ENCODE assay signal across 4 worm cellular contexts in genomic region chrII:6849308-6849707, ce11.
TF ChIP-seq lines count a peak whose summit lies in the region.

No protein-coding gene starts in this region.

TF ChIP-seq in whole organism, L1 larva, 84 proteins besides CTCF, POLR2A, EP300 and RAD21 (continued from another document):
- TF ChIP-seq hpl-2 (GFP tag; optimal IDR thresholded peaks at IDR 0.05; lab: Kevin White, UChicago) (no peak), snu-23 (GFP tag; optimal IDR thresholded peaks at IDR 0.05; lab: Kevin White, UChicago) (peak; percentile 59), ama-1 (optimal IDR thresholded peaks at IDR 0.05; lab: Kevin White, UChicago) (no peak), nhr-19 (GFP tag; conservative IDR thresholded peaks at IDR 0.05; lab: Robert Waterston, UW) (peak; percentile 63), mdl-1 (tag; optimal IDR thresholded peaks at IDR 0.05; lab: Kevin White, UChicago) (peak in 1 of 2 experiments; percentile 81), unc-98 (GFP tag; IDR thresholded peaks at IDR 0.05; lab: Robert Waterston, UW) (no peak), nhr-28 (tag; optimal IDR thresholded peaks at IDR 0.05; lab: Kevin White, UChicago) (no peak), irx-1 (tag; optimal IDR thresholded peaks at IDR 0.05; lab: Kevin White, UChicago) (no peak), ceh-88 (GFP tag; IDR thresholded peaks at IDR 0.05; lab: Robert Waterston, UW) (no peak), skn-1 (tag; optimal IDR thresholded peaks at IDR 0.05; lab: Kevin White, UChicago) (no peak), vab-15 (tag; optimal IDR thresholded peaks at IDR 0.05; lab: Kevin White, UChicago) (peak; percentile 82), fos-1 (tag; optimal IDR thresholded peaks at IDR 0.05; lab: Kevin White, UChicago) (no peak), fkh-4 (tag; optimal IDR thresholded peaks at IDR 0.05; lab: Kevin White, UChicago; ENCODE audit: borderline replicate concordance) (no peak), grh-1 (GFP tag; IDR thresholded peaks at IDR 0.05; lab: Robert Waterston, UW) (peak; percentile 42; the same call in 1 of the 2 replicates), nhr-11 (tag; optimal IDR thresholded peaks at IDR 0.05; lab: Kevin White, UChicago) (no peak), fkh-8 (tag; optimal IDR thresholded peaks at IDR 0.05; lab: Kevin White, UChicago) (no peak), sptf-1 (tag; optimal IDR thresholded peaks at IDR 0.05; lab: Kevin White, UChicago) (no peak), lsy-2 (tag; optimal IDR thresholded peaks at IDR 0.05; lab: Kevin White, UChicago) (peak in 1 of 2 experiments; percentile 31), nhr-47 (tag; optimal IDR thresholded peaks at IDR 0.05; lab: Kevin White, UChicago) (peak; percentile 6), nhr-71 (tag; optimal IDR thresholded peaks at IDR 0.05; lab: Kevin White, UChicago) (peak; percentile 84), C16A3.4 (tag; optimal IDR thresholded peaks at IDR 0.05; lab: Kevin White, UChicago) (peak; percentile 34), C34B4.2 (tag; optimal IDR thresholded peaks at IDR 0.05; lab: Kevin White, UChicago) (no peak), blmp-1 (tag; optimal IDR thresholded peaks at IDR 0.05; lab: Kevin White, UChicago) (peak; percentile 86), fkh-10 (GFP tag; optimal IDR thresholded peaks at IDR 0.05; lab: Kevin White, UChicago) (no peak), efl-3 (GFP tag; optimal IDR thresholded peaks at IDR 0.05; lab: Kevin White, UChicago) (no peak), rnt-1 (tag; optimal IDR thresholded peaks at IDR 0.05; lab: Kevin White, UChicago) (peak; percentile 15), nhr-12 (tag; optimal IDR thresholded peaks at IDR 0.05; lab: Kevin White, UChicago) (no peak), C04F5.9 (tag; optimal IDR thresholded peaks at IDR 0.05; lab: Kevin White, UChicago) (no peak), nhr-77 (tag; optimal IDR thresholded peaks at IDR 0.05; lab: Kevin White, UChicago) (no peak)

TF ChIP-seq in whole organism, L2 larva, 48 proteins besides CTCF, POLR2A, EP300 and RAD21 (continued from another document):
- peak in 1 of 2 experiments; percentile 63 for TF ChIP-seq lsy-2 (tag; optimal IDR thresholded peaks at IDR 0.05; lab: Kevin White, UChicago)
- TF ChIP-seq mdl-1 (tag; optimal IDR thresholded peaks at IDR 0.05; lab: Kevin White, UChicago): peak; percentile 59 to 81
- TF ChIP-seq nhr-129 (tag; optimal IDR thresholded peaks at IDR 0.05; lab: Kevin White, UChicago): peak; percentile 87

TF ChIP-seq in whole organism, L4 larva, 104 proteins besides CTCF, POLR2A, EP300 and RAD21 (continued from another document):
- TF ChIP-seq unc-62 (GFP tag; optimal IDR thresholded peaks at IDR 0.05 in 1 of 2; lab: Kevin White, UChicago) (peak in 1 of 2 experiments; percentile 99), unc-62 (tag; optimal IDR thresholded peaks at IDR 0.05; lab: Kevin White, UChicago) (no peak), mdt-29 (GFP tag; IDR thresholded peaks at IDR 0.05; lab: Robert Waterston, UW) (no peak), egl-43 (GFP tag; IDR thresholded peaks at IDR 0.05; lab: Robert Waterston, UW) (no peak), F26F4.8 (GFP tag; conservative IDR thresholded peaks at IDR 0.05; lab: Robert Waterston, UW) (no peak), ces-1 (GFP tag; optimal IDR thresholded peaks at IDR 0.05; lab: Kevin White, UChicago) (no peak), fos-1 (tag; optimal IDR thresholded peaks at IDR 0.05; lab: Kevin White, UChicago) (no peak), Y105C5A.15 (GFP tag; IDR thresholded peaks at IDR 0.05; lab: Robert Waterston, UW) (no peak), mxl-3 (GFP tag; optimal IDR thresholded peaks at IDR 0.05; lab: Kevin White, UChicago) (peak; percentile 81), skn-1 (tag; optimal IDR thresholded peaks at IDR 0.05; lab: Kevin White, UChicago) (no peak), lin-38 (GFP tag; IDR thresholded peaks at IDR 0.05; lab: Robert Waterston, UW) (no peak), ceh-28 (tag; optimal IDR thresholded peaks at IDR 0.05; lab: Kevin White, UChicago) (no peak), hlh-11 (tag; optimal IDR thresholded peaks at IDR 0.05; lab: Kevin White, UChicago) (peak; percentile 89), nhr-48 (tag; optimal IDR thresholded peaks at IDR 0.05; lab: Kevin White, UChicago) (peak; percentile 81), ceh-32 (tag; optimal IDR thresholded peaks at IDR 0.05; lab: Kevin White, UChicago; ENCODE audit: poor library complexity) (no peak), hmg-1.1 (GFP tag; IDR thresholded peaks at IDR 0.05; lab: Robert Waterston, UW) (0 out of 2 replicates have a peak, but pooled peaks have one; percentile 13), ZK337.2 (GFP tag; IDR thresholded peaks at IDR 0.05; lab: Robert Waterston, UW) (no peak), zip-11 (GFP tag; IDR thresholded peaks at IDR 0.05; lab: Robert Waterston, UW) (no peak), zfp-3 (GFP tag; conservative IDR thresholded peaks at IDR 0.05; lab: Robert Waterston, UW) (no peak), arid-1 (GFP tag; conservative IDR thresholded peaks at IDR 0.05; lab: Robert Waterston, UW) (no peak), Y48G9A.11 (GFP tag; IDR thresholded peaks at IDR 0.05; lab: Robert Waterston, UW) (no peak), set-16 (GFP tag; IDR thresholded peaks at IDR 0.05; lab: Robert Waterston, UW) (no peak), nhr-11 (tag; optimal IDR thresholded peaks at IDR 0.05; lab: Kevin White, UChicago) (peak; percentile 76), F37D6.2 (tag; optimal IDR thresholded peaks at IDR 0.05; lab: Kevin White, UChicago) (no peak), spr-3 (GFP tag; optimal IDR thresholded peaks at IDR 0.05; lab: Kevin White, UChicago) (no peak), hif-1 (tag; optimal IDR thresholded peaks at IDR 0.05; lab: Kevin White, UChicago) (peak in 1 of 2 experiments; percentile 80), php-3 (GFP tag; IDR thresholded peaks at IDR 0.05; lab: Robert Waterston, UW) (no peak), nhr-77 (tag; optimal IDR thresholded peaks at IDR 0.05; lab: Kevin White, UChicago) (peak; percentile 76), pqm-1 (tag; optimal IDR thresholded peaks at IDR 0.05; lab: Kevin White, UChicago) (no peak), tag-97 (GFP tag; IDR thresholded peaks at IDR 0.05; lab: Robert Waterston, UW) (no peak), daf-8 (GFP tag; IDR thresholded peaks at IDR 0.05; lab: Robert Waterston, UW) (no peak), nhr-6 (tag; optimal IDR thresholded peaks at IDR 0.05; lab: Kevin White, UChicago) (no peak), daf-19 (GFP tag; conservative IDR thresholded peaks at IDR 0.05; lab: Robert Waterston, UW) (no peak), ceh-82 (tag; optimal IDR thresholded peaks at IDR 0.05; lab: Kevin White, UChicago) (no peak), daf-12 (tag; optimal IDR thresholded peaks at IDR 0.05; lab: Kevin White, UChicago) (no peak), duxl-1 (tag; optimal IDR thresholded peaks at IDR 0.05; lab: Kevin White, UChicago; ENCODE audit: poor library complexity) (no peak), snpc-1.2 (GFP tag; IDR thresholded peaks at IDR 0.05; lab: Robert Waterston, UW) (no peak), madf-5 (GFP tag; IDR thresholded peaks at IDR 0.05; lab: Robert Waterston, UW) (no peak), mxl-2 (GFP tag; conservative IDR thresholded peaks at IDR 0.05; lab: Robert Waterston, UW) (no peak), F44E2.7 (GFP tag; IDR thresholded peaks at IDR 0.05; lab: Robert Waterston, UW) (no peak), mes-2 (tag; optimal IDR thresholded peaks at IDR 0.05; lab: Kevin White, UChicago; ENCODE audit: poor library complexity, severe bottlenecking) (peak; percentile 20), lin-29 (GFP tag; IDR thresholded peaks at IDR 0.05; lab: Robert Waterston, UW) (no peak), attf-4 (tag; optimal IDR thresholded peaks at IDR 0.05; lab: Kevin White, UChicago) (no peak), gei-8 (GFP tag; optimal IDR thresholded peaks at IDR 0.05; lab: Kevin White, UChicago) (no peak), dmd-9 (GFP tag; IDR thresholded peaks at IDR 0.05; lab: Robert Waterston, UW) (no peak), lsy-2 (tag; optimal IDR thresholded peaks at IDR 0.05; lab: Kevin White, UChicago) (peak; percentile 25 to 61), lin-1 (GFP tag; IDR thresholded peaks at IDR 0.05; lab: Robert Waterston, UW) (peak; percentile 64), hlh-30 (tag; optimal IDR thresholded peaks at IDR 0.05; lab: Kevin White, UChicago; ENCODE audit: insufficient read depth) (peak; percentile 89), lir-3 (tag; optimal IDR thresholded peaks at IDR 0.05; lab: Kevin White, UChicago) (no peak), mdl-1 (tag; optimal IDR thresholded peaks at IDR 0.05; lab: Kevin White, UChicago) (peak; percentile 73 to 97), ZK546.5 (tag; optimal IDR thresholded peaks at IDR 0.05; lab: Kevin White, UChicago) (no peak), fkh-10 (GFP tag; optimal IDR thresholded peaks at IDR 0.05; lab: Kevin White, UChicago) (no peak)
TF ChIP-seq in whole organism, L4 larva: peak in this region for 29.

TF ChIP-seq in whole organism, young adult, 124 proteins besides CTCF, POLR2A, EP300 and RAD21 (continued from another document):
- TF ChIP-seq F49E8.2 (tag; optimal IDR thresholded peaks at IDR 0.05; lab: Kevin White, UChicago; ENCODE audit: insufficient read depth) (no peak), snpc-3.4 (tag; optimal IDR thresholded peaks at IDR 0.05; lab: Kevin White, UChicago) (no peak), ztf-18 (tag; optimal IDR thresholded peaks at IDR 0.05; lab: Kevin White, UChicago) (no peak), mxl-1 (tag; optimal IDR thresholded peaks at IDR 0.05; lab: Kevin White, UChicago) (no peak), attf-5 (GFP tag; optimal IDR thresholded peaks at IDR 0.05; lab: Kevin White, UChicago) (no peak)
